Worm (Caenorhabditis elegans): ENCODE data around the gene C15C8.8.

C15C8.8 gene

DNA sequence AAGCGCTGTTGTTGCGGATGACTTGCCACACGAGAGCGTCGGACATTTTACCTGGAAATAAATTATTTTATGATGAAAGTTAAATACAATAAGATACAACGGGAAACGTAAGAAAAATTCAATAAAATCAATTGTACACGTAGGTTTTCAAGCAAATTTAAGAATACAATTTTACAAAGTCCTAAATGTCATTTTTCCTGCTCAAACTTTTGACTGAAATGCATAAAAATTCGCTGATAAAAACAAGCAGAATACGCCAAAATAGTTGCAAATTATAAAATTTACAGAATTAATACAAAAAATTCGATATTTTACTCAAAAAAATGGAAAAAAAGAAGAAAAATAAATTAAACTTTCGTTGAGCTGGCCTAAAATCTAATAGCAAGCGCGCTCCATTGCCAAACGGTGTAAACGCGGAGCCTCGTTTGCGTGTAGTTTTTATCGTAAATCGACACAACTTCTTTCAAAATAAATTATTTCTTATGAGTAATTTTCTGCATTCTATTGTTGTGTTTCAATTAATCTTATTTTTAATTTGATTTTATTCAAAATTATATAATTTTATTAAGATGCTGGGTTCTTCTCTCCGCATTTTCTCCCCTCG is 24.1 kb downstream of the C15C8.8 start, which contains the start of the genes rpl-28 and mrpl-49 (continued):
- peak; percentile 48 for TF ChIP-seq zag-1 (tag; optimal IDR thresholded peaks at IDR 0.05)
- peak; percentile 61 for TF ChIP-seq C04F5.9 (tag; optimal IDR thresholded peaks at IDR 0.05)
- peak; percentile 80 to 87 (median 83) for TF ChIP-seq dpl-1 (GFP tag; optimal IDR thresholded peaks at IDR 0.05)
- peak; percentile 92 for TF ChIP-seq nhr-20 (tag; optimal IDR thresholded peaks at IDR 0.05)
- TF ChIP-seq mab-9 (GFP tag; IDR thresholded peaks at IDR 0.05) = 0 out of 2 replicates have a peak, but pooled peaks have one; percentile 8
- peak; percentile 83 for TF ChIP-seq blmp-1 (tag; optimal IDR thresholded peaks at IDR 0.05)
- TF ChIP-seq ceh-82 (tag; optimal IDR thresholded peaks at IDR 0.05) = peak; percentile 92 to 93 (median 93)
- peak; percentile 71 for TF ChIP-seq dsc-1 (tag; optimal IDR thresholded peaks at IDR 0.05)
- no peak for TF ChIP-seq hlh-17 (GFP tag; optimal IDR thresholded peaks at IDR 0.05; ENCODE audit: borderline replicate concordance)
- TF ChIP-seq lin-15B (tag; optimal IDR thresholded peaks at IDR 0.05) = peak; percentile 98
- TF ChIP-seq nhr-11 (tag; optimal IDR thresholded peaks at IDR 0.05) = no peak
- peak; percentile 84 for TF ChIP-seq fos-1 (tag; optimal IDR thresholded peaks at IDR 0.05)
- peak; percentile 23 for TF ChIP-seq hpl-2 (GFP tag; optimal IDR thresholded peaks at IDR 0.05)
- peak; percentile 72 for TF ChIP-seq grh-1 (GFP tag; IDR thresholded peaks at IDR 0.05)
- peak; percentile 1 for TF ChIP-seq zip-4 (GFP tag; optimal IDR thresholded peaks at IDR 0.05)
- TF ChIP-seq elt-3 (tag; optimal IDR thresholded peaks at IDR 0.05) = peak in 4 of 6 experiments; percentile 51 to 92 (median 70)
- no peak for TF ChIP-seq fkh-4 (tag; optimal IDR thresholded peaks at IDR 0.05; ENCODE audit: borderline replicate concordance)
- peak; percentile 78 for TF ChIP-seq lin-39 (tag; optimal IDR thresholded peaks at IDR 0.05)
- peak; percentile 71 for TF ChIP-seq jun-1 (tag; optimal IDR thresholded peaks at IDR 0.05)
- no peak for TF ChIP-seq vab-15 (tag; optimal IDR thresholded peaks at IDR 0.05)
- TF ChIP-seq hlh-4 (tag; optimal IDR thresholded peaks at IDR 0.05) = no peak
- peak; percentile 84 for TF ChIP-seq rnt-1 (tag; optimal IDR thresholded peaks at IDR 0.05)
- peak; percentile 29 for TF ChIP-seq mef-2 (tag; optimal IDR thresholded peaks at IDR 0.05)
- TF ChIP-seq elt-2 (tag; optimal IDR thresholded peaks at IDR 0.05) = peak; percentile 33
- peak; percentile 61 for TF ChIP-seq ceh-88 (GFP tag; IDR thresholded peaks at IDR 0.05)
- TF ChIP-seq ces-1 (GFP tag; optimal IDR thresholded peaks at IDR 0.05) = no peak
- peak in 1 of 2 experiments; percentile 41 for TF ChIP-seq ztf-11 (tag; optimal IDR thresholded peaks at IDR 0.05)
- TF ChIP-seq unc-62 (GFP tag; optimal IDR thresholded peaks at IDR 0.05) = no peak
- TF ChIP-seq nhr-76 (tag; optimal IDR thresholded peaks at IDR 0.05) = no peak
- no peak for TF ChIP-seq C34B4.2 (tag; optimal IDR thresholded peaks at IDR 0.05)
- peak; percentile 62 for TF ChIP-seq F16B12.6 (tag; optimal IDR thresholded peaks at IDR 0.05)
- no peak for TF ChIP-seq nhr-28 (tag; optimal IDR thresholded peaks at IDR 0.05)
- peak; percentile 82 for TF ChIP-seq swsn-7 (tag; optimal IDR thresholded peaks at IDR 0.05)
- no peak for TF ChIP-seq ama-1 (optimal IDR thresholded peaks at IDR 0.05)
- TF ChIP-seq ztf-4 (tag; optimal IDR thresholded peaks at IDR 0.05) = peak; percentile 25
- no peak for TF ChIP-seq efl-3 (GFP tag; optimal IDR thresholded peaks at IDR 0.05)
- peak; percentile 71 for TF ChIP-seq lir-3 (tag; optimal IDR thresholded peaks at IDR 0.05; ENCODE audit: poor library complexity)
- TF ChIP-seq nhr-84 (tag; optimal IDR thresholded peaks at IDR 0.05) = no peak
- TF ChIP-seq ceh-8 (GFP tag; optimal IDR thresholded peaks at IDR 0.05) = peak; percentile 56
- peak; percentile 82 for TF ChIP-seq nhr-90 (tag; optimal IDR thresholded peaks at IDR 0.05; ENCODE audit: poor library complexity)
- TF ChIP-seq fkh-10 (GFP tag; optimal IDR thresholded peaks at IDR 0.05) = peak; percentile 42
- peak; percentile 65 for TF ChIP-seq nhr-237 (tag; optimal IDR thresholded peaks at IDR 0.05)
- no peak for TF ChIP-seq nhr-12 (tag; optimal IDR thresholded peaks at IDR 0.05)
- TF ChIP-seq aly-2 (tag; optimal IDR thresholded peaks at IDR 0.05) = peak; percentile 42
- peak; percentile 91 for TF ChIP-seq nhr-71 (tag; optimal IDR thresholded peaks at IDR 0.05)
- TF ChIP-seq ceh-63 (GFP tag; optimal IDR thresholded peaks at IDR 0.05) = no peak
- TF ChIP-seq mdl-1 (tag; optimal IDR thresholded peaks at IDR 0.05) = peak in 1 of 2 experiments; percentile 88
- TF ChIP-seq egl-13 (tag; optimal IDR thresholded peaks at IDR 0.05) = peak; percentile 65
- TF ChIP-seq nhr-77 (tag; optimal IDR thresholded peaks at IDR 0.05) = peak; percentile 82
- peak; percentile 89 for TF ChIP-seq snpc-4 (tag; optimal IDR thresholded peaks at IDR 0.05)
- TF ChIP-seq sox-4 (tag; optimal IDR thresholded peaks at IDR 0.05) = peak; percentile 21
- TF ChIP-seq lsy-2 (tag; optimal IDR thresholded peaks at IDR 0.05) = peak; percentile 91 to 94

All from whole organism, L1 larva.